Worm (Caenorhabditis elegans) whole organism, midembryonic: Measurements from ENCODE around the gene kcc-1.

Source experiments
- T22C8.4 ChIP-seq: fragments of 200-800 bp; sonication (Bioruptor generic); IDR thresholded peaks from 2 replicates; pipeline ENCODE4 v1.3.6; 2022; ENCODE audit warnings: missing genetic modification characterization, missing compliant biosample characterization
- cog-1 ChIP-seq: sonication (generic microtip); optimal IDR thresholded peaks from 2 replicates; lab custom pipeline; 2016; ENCODE audit warnings: missing genetic modification characterization, missing compliant biosample characterization
- flt-1 ChIP-seq: fragments of 200-800 bp; sonication (Bioruptor generic); IDR thresholded peaks from 2 replicates; pipeline ENCODE4 v1.3.6; 2022; ENCODE audit warnings: missing genetic modification characterization, missing compliant biosample characterization
- klf-2 ChIP-seq: fragments of 200-800 bp; sonication (Bioruptor generic); conservative IDR thresholded peaks from 2 replicates; pipeline ENCODE4 v1.3.6; 2022; ENCODE audit warnings: missing genetic modification reagents, missing genetic modification characterization, missing compliant biosample characterization
- med-1 ChIP-seq: sonication (generic microtip); optimal IDR thresholded peaks from 2 replicates; lab custom pipeline; 2017; ENCODE audit warnings: missing genetic modification characterization, mild to moderate bottlenecking, missing compliant biosample characterization, antibody characterized with exemption, missing genetic modification reagents; ENCODE audit not compliant: insufficient read depth
- tab-1 ChIP-seq: fragments of 200-800 bp; sonication (Bioruptor generic); IDR thresholded peaks from 2 replicates; pipeline ENCODE4 v1.3.6; 2022; ENCODE audit warnings: missing genetic modification characterization, missing compliant biosample characterization
- ztf-23 ChIP-seq: fragments of 200-800 bp; sonication (Bioruptor generic); IDR thresholded peaks from 2 replicates; pipeline ENCODE4 v1.3.6; 2022; ENCODE audit warnings: missing genetic modification reagents, missing genetic modification characterization, missing compliant biosample characterization
- ztf-29 ChIP-seq: fragments of 200-800 bp; sonication (Bioruptor generic); IDR thresholded peaks from 2 replicates; pipeline ENCODE4 v1.3.6; 2022; ENCODE audit warnings: missing genetic modification reagents, missing genetic modification characterization, missing compliant biosample characterization

DNA sequence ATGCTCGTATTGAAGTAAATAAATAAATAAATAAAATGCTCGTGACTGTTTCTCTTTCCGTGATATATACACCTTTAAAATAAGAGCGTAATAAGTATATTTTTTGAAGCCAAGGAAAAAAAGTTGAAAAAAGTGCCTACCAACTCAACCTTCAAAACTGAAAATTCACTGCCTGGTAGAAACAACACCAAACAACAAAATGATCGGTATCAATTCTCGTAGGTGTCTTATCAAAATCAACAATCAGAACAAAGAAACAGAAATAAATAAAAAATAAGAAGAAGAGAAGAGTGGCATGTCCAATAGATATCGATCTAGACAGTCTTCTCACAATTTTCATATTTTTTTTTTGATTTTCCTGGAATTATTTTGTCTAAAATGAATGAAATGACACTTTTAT lies 37.8 kb downstream of the kcc-1 start, which contains the start of gene afmd-1:
- TF ChIP-seq med-1 (GFP tag; lab: Kevin White, UChicago) (no peak), T22C8.4 (GFP tag; lab: Robert Waterston, UW) (no peak), tab-1 (GFP tag; lab: Robert Waterston, UW) (no peak), ztf-29 (GFP tag; lab: Robert Waterston, UW) (no peak), ztf-23 (no peak), klf-2 (GFP tag; lab: Robert Waterston, UW) (no peak), flt-1 (GFP tag; lab: Robert Waterston, UW) (no peak), cog-1 (tag; lab: Kevin White, UChicago) (no peak)
